Worm (Caenorhabditis elegans) whole organism, young adult: ENCODE measurements around the gene ptr-24.

Experiments
- B0261.1 ChIP-seq: sonication (generic microtip); optimal IDR thresholded peaks from 2 replicates; lab custom pipeline; 2016; ENCODE audit warnings: mild to moderate bottlenecking, missing genetic modification characterization, moderate library complexity, missing compliant biosample characterization
- C17E4.6 ChIP-seq: fragments of 200-800 bp; sonication (Bioruptor generic); IDR thresholded peaks from 2 replicates; pipeline ENCODE4 v1.3.6; 2022; ENCODE audit warnings: missing genetic modification reagents, missing genetic modification characterization, missing compliant biosample characterization
- F22D6.2 ChIP-seq: sonication (generic microtip); optimal IDR thresholded peaks from 2 replicates; lab custom pipeline; 2016; ENCODE audit warnings: mild to moderate bottlenecking, missing genetic modification characterization, missing compliant biosample characterization
- F57C9.4 ChIP-seq: sonication (generic microtip); optimal IDR thresholded peaks from 2 replicates; lab custom pipeline; 2017; ENCODE audit warnings: mild to moderate bottlenecking, missing genetic modification characterization, missing compliant biosample characterization
- Y53F4B.3 ChIP-seq: fragments of 200-800 bp; sonication (Bioruptor generic); IDR thresholded peaks from 2 replicates; pipeline ENCODE4 v1.3.6; 2022; ENCODE audit warnings: missing genetic modification reagents, missing genetic modification characterization, missing compliant biosample characterization
- Y79H2A.3 ChIP-seq: fragments of 200-800 bp; sonication (Bioruptor generic); conservative IDR thresholded peaks from 2 replicates; pipeline ENCODE4 v1.3.6; 2022; ENCODE audit warnings: missing genetic modification reagents, missing genetic modification characterization, missing compliant biosample characterization
- ZK185.1 ChIP-seq: sonication (generic microtip); optimal IDR thresholded peaks from 2 replicates; lab custom pipeline; 2016; ENCODE audit warnings: mild to moderate bottlenecking, missing genetic modification characterization, missing compliant biosample characterization; ENCODE audit not compliant: poor library complexity, severe bottlenecking
- akir-1 ChIP-seq: fragments of 200-800 bp; sonication (Bioruptor generic); optimal IDR thresholded peaks from 2 replicates; lab custom pipeline; 2018; ENCODE audit warnings: mild to moderate bottlenecking, missing genetic modification characterization, moderate library complexity, missing compliant biosample characterization
- aptf-2 ChIP-seq: fragments of 200-800 bp; sonication (Bioruptor generic); conservative IDR thresholded peaks from 2 replicates; pipeline ENCODE4 v1.3.6; 2022; ENCODE audit warnings: missing genetic modification reagents, missing genetic modification characterization, missing compliant biosample characterization
- aptf-3 ChIP-seq: fragments of 200-800 bp; sonication (Bioruptor generic); IDR thresholded peaks from 2 replicates; pipeline ENCODE4 v1.3.6; 2022; ENCODE audit warnings: missing genetic modification characterization, missing compliant biosample characterization
- attf-6 ChIP-seq: fragments of 200-800 bp; sonication (Bioruptor generic); IDR thresholded peaks from 2 replicates; pipeline ENCODE4 v1.3.6; 2022; ENCODE audit warnings: missing genetic modification reagents, missing genetic modification characterization, missing compliant biosample characterization
- ccch-3 ChIP-seq: fragments of 200-800 bp; sonication (Bioruptor generic); optimal IDR thresholded peaks from 2 replicates; lab custom pipeline; 2018; ENCODE audit warnings: mild to moderate bottlenecking, missing genetic modification characterization, missing compliant biosample characterization
- cebp-1 ChIP-seq, 2 experiments: fragments of 200-800 bp in 1 of 2; sonication (Bioruptor generic) in 1 of 2; sonication (generic microtip) in 1 of 2; IDR thresholded peaks in 1 of 2; optimal IDR thresholded peaks in 1 of 2; 2 replicates each; pipeline versions ENCODE4 v1.3.6 to Lab custom; 2017 to 2022; ENCODE audit warnings: missing compliant biosample characterization in 2 of 2, missing genetic modification characterization in 2 of 2, mild to moderate bottlenecking in 1 of 2, missing genetic modification reagents in 1 of 2, moderate library complexity in 1 of 2
- ceh-27 ChIP-seq: fragments of 200-800 bp; sonication (Bioruptor generic); optimal IDR thresholded peaks from 2 replicates; lab custom pipeline; 2018; ENCODE audit warnings: mild to moderate bottlenecking, missing genetic modification characterization, moderate library complexity, missing compliant biosample characterization
- ceh-40 ChIP-seq: fragments of 200-800 bp; sonication (Bioruptor generic); IDR thresholded peaks from 2 replicates; pipeline ENCODE4 v1.3.6; 2022; ENCODE audit warnings: missing genetic modification characterization, missing compliant biosample characterization
- ceh-58 ChIP-seq: fragments of 200-800 bp; sonication (Bioruptor generic); IDR thresholded peaks from 2 replicates; pipeline ENCODE4 v1.3.6; 2022; ENCODE audit warnings: missing genetic modification characterization, missing compliant biosample characterization
- ceh-79 ChIP-seq: sonication (generic microtip); optimal IDR thresholded peaks from 2 replicates; lab custom pipeline; 2017; ENCODE audit warnings: mild to moderate bottlenecking, missing genetic modification characterization, missing compliant biosample characterization
- chd-7 ChIP-seq: sonication (generic microtip); optimal IDR thresholded peaks from 2 replicates; lab custom pipeline; 2016; ENCODE audit warnings: mild to moderate bottlenecking, missing genetic modification characterization, moderate library complexity, missing compliant biosample characterization
- dox-1 ChIP-seq: fragments of 200-800 bp; sonication (Bioruptor generic); IDR thresholded peaks from 2 replicates; pipeline ENCODE4 v1.3.6; 2022; ENCODE audit warnings: missing genetic modification reagents, missing genetic modification characterization, missing compliant biosample characterization
- efl-1 ChIP-seq: fragments of 150-350 bp; optimal IDR thresholded peaks from 2 replicates; lab custom pipeline; 2014; ENCODE audit warnings: missing biosample characterization, missing genetic modification reagents, missing genetic modification characterization
- ets-4 ChIP-seq: fragments of 200-800 bp; sonication (Bioruptor generic); optimal IDR thresholded peaks from 2 replicates; lab custom pipeline; 2018; ENCODE audit warnings: mild to moderate bottlenecking, missing genetic modification characterization, missing compliant biosample characterization
- hlh-26 ChIP-seq: fragments of 200-800 bp; sonication (Bioruptor generic); conservative IDR thresholded peaks from 2 replicates; pipeline ENCODE4 v1.3.6; 2022; ENCODE audit warnings: missing genetic modification reagents, missing genetic modification characterization, missing compliant biosample characterization
- hmg-20 ChIP-seq: fragments of 200-800 bp; sonication (Bioruptor generic); IDR thresholded peaks from 2 replicates; pipeline ENCODE4 v1.3.6; 2022; ENCODE audit warnings: missing genetic modification reagents, missing genetic modification characterization, missing compliant biosample characterization
- hsf-1 ChIP-seq: fragments of 200-800 bp; sonication (Bioruptor generic); IDR thresholded peaks from 2 replicates; pipeline ENCODE4 v1.3.6; 2022; ENCODE audit warnings: missing genetic modification reagents, missing genetic modification characterization, missing compliant biosample characterization
- lag-1 ChIP-seq: fragments of 200-800 bp; sonication (Bioruptor generic); IDR thresholded peaks from 2 replicates; pipeline ENCODE4 v1.3.6; 2022; ENCODE audit warnings: missing genetic modification reagents, missing genetic modification characterization, missing compliant biosample characterization
- let-526 ChIP-seq: fragments of 200-800 bp; sonication (Bioruptor generic); IDR thresholded peaks from 2 replicates; pipeline ENCODE4 v1.3.6; 2022; ENCODE audit warnings: missing genetic modification reagents, missing genetic modification characterization, missing compliant biosample characterization
- let-607 ChIP-seq, 2 experiments: fragments of 200-800 bp in 1 of 2; sonication (Bioruptor generic) in 1 of 2; sonication (generic microtip) in 1 of 2; optimal IDR thresholded peaks; 2 replicates each; lab custom pipeline; 2016 to 2018; ENCODE audit warnings: mild to moderate bottlenecking in 2 of 2, missing compliant biosample characterization in 2 of 2, missing genetic modification characterization in 2 of 2, moderate library complexity in 2 of 2, missing genotype in 1 of 2
- lin-26 ChIP-seq: fragments of 200-800 bp; sonication (Bioruptor generic); IDR thresholded peaks from 2 replicates; pipeline ENCODE4 v1.3.6; 2022; ENCODE audit warnings: missing genetic modification reagents, missing genetic modification characterization, missing compliant biosample characterization
- lsl-1 ChIP-seq: fragments of 200-800 bp; sonication (Bioruptor generic); optimal IDR thresholded peaks from 2 replicates; lab custom pipeline; 2018; ENCODE audit warnings: mild to moderate bottlenecking, missing genetic modification characterization, moderate library complexity, missing compliant biosample characterization
- madf-3 ChIP-seq: fragments of 200-800 bp; sonication (Bioruptor generic); IDR thresholded peaks from 2 replicates; pipeline ENCODE4 v1.3.6; 2022; ENCODE audit warnings: missing genetic modification reagents, missing genetic modification characterization, missing compliant biosample characterization
- madf-6 ChIP-seq: fragments of 200-800 bp; sonication (Bioruptor generic); IDR thresholded peaks from 2 replicates; pipeline ENCODE4 v1.3.6; 2022; ENCODE audit warnings: missing genetic modification reagents, missing genetic modification characterization, missing compliant biosample characterization
- nhr-120 ChIP-seq: fragments of 200-800 bp; sonication (Bioruptor generic); IDR thresholded peaks from 2 replicates; pipeline ENCODE4 v1.3.6; 2022; ENCODE audit warnings: missing genetic modification characterization, missing compliant biosample characterization
- nhr-179 ChIP-seq: sonication (generic microtip); optimal IDR thresholded peaks from 2 replicates; lab custom pipeline; 2016; ENCODE audit warnings: mild to moderate bottlenecking, missing genetic modification characterization, missing compliant biosample characterization
- nhr-27 ChIP-seq: fragments of 200-800 bp; sonication (Bioruptor generic); optimal IDR thresholded peaks from 2 replicates; lab custom pipeline; 2018; ENCODE audit warnings: mild to moderate bottlenecking, missing genetic modification characterization, moderate library complexity, missing compliant biosample characterization
- nhr-80 ChIP-seq: sonication (generic microtip); optimal IDR thresholded peaks from 2 replicates; lab custom pipeline; 2016; ENCODE audit warnings: missing genetic modification characterization, missing compliant biosample characterization
- rpc-1 ChIP-seq, 2 experiments: fragments of 150-350 bp in 1 of 2; sonication (generic microtip) in 1 of 2; optimal IDR thresholded peaks; 2 replicates each; lab custom pipeline; 2014 to 2018; ENCODE audit warnings: missing biosample characterization in 1 of 2, missing genetic modification characterization in 1 of 2, missing genetic modification reagents in 1 of 2, missing genotype in 1 of 2
- somi-1 ChIP-seq: fragments of 200-800 bp; sonication (Bioruptor generic); optimal IDR thresholded peaks from 2 replicates; lab custom pipeline; 2018; ENCODE audit warnings: mild to moderate bottlenecking, missing genetic modification characterization, missing compliant biosample characterization
- sptf-2 ChIP-seq: fragments of 200-800 bp; sonication (Bioruptor generic); optimal IDR thresholded peaks from 2 replicates; lab custom pipeline; 2018; ENCODE audit warnings: mild to moderate bottlenecking, missing genetic modification characterization, missing compliant biosample characterization
- tbp1 ChIP-seq: fragments of 200-800 bp; sonication (Bioruptor generic); optimal IDR thresholded peaks from 2 replicates; lab custom pipeline; 2018; ENCODE audit warnings: mild to moderate bottlenecking, missing genetic modification characterization, missing compliant biosample characterization
- tlf-1 ChIP-seq: fragments of 200-800 bp; sonication (Bioruptor generic); optimal IDR thresholded peaks from 2 replicates; lab custom pipeline; 2018; ENCODE audit warnings: mild to moderate bottlenecking, missing genetic modification characterization, missing compliant biosample characterization
- unc-130 ChIP-seq: sonication (generic microtip); optimal IDR thresholded peaks from 2 replicates; lab custom pipeline; 2016; ENCODE audit warnings: missing genetic modification reagents, missing genetic modification characterization, missing compliant biosample characterization
- xnd-1 ChIP-seq: sonication (generic microtip); optimal IDR thresholded peaks from 2 replicates; lab custom pipeline; 2016; ENCODE audit warnings: missing genotype, missing genetic modification reagents, missing genetic modification characterization, missing compliant biosample characterization
- ztf-18 ChIP-seq: sonication (generic microtip); optimal IDR thresholded peaks from 2 replicates; lab custom pipeline; 2016; ENCODE audit warnings: missing genotype, mild to moderate bottlenecking, missing genetic modification characterization, missing compliant biosample characterization
- ztf-22 ChIP-seq: fragments of 200-800 bp; sonication (Bioruptor generic); optimal IDR thresholded peaks from 2 replicates; lab custom pipeline; 2018; ENCODE audit warnings: mild to moderate bottlenecking, missing genetic modification characterization, moderate library complexity, missing compliant biosample characterization
- ztf-25 ChIP-seq: fragments of 200-800 bp; sonication (Bioruptor generic); IDR thresholded peaks from 2 replicates; pipeline ENCODE4 v1.3.6; 2022; ENCODE audit warnings: missing genetic modification reagents, missing genetic modification characterization, missing compliant biosample characterization

ptr-24 gene

DNA sequence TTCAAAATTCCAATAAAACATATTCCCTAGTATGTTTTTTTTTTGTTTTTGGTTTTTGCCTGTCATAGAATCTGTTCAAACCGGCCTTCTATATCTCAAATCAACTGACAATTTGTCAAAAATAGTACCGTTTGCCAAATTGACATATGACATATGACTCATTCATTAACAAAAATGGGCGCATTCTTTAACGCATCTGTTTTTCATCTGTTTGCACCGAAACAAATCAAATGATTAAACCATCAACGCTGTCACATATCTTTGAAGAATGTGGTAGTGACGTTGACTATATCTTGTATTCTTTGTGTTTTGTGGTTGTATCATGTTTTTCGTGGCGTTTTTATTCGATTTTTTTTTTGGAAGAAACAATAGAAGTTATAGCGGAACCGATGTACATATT is 22.7 kb upstream of the ptr-24 start:
- TF ChIP-seq ztf-22 = no peak
- TF ChIP-seq hmg-20 (GFP tag; lab: Robert Waterston, UW) = no peak
- TF ChIP-seq madf-6 (GFP tag; lab: Robert Waterston, UW) = no peak
- TF ChIP-seq tlf-1 (GFP tag; lab: Kevin White, UChicago) = no peak
- no peak for TF ChIP-seq aptf-3 (GFP tag; lab: Robert Waterston, UW)
- TF ChIP-seq nhr-80 (tag; lab: Kevin White, UChicago) = no peak
- TF ChIP-seq tbp1 = no peak
- TF ChIP-seq hsf-1 (GFP tag; lab: Robert Waterston, UW) = no peak
- TF ChIP-seq ztf-25 (GFP tag; lab: Robert Waterston, UW) = no peak
- no peak for TF ChIP-seq akir-1 (GFP tag; lab: Kevin White, UChicago)
- TF ChIP-seq ZK185.1 (tag; lab: Kevin White, UChicago) = no peak

DNA sequence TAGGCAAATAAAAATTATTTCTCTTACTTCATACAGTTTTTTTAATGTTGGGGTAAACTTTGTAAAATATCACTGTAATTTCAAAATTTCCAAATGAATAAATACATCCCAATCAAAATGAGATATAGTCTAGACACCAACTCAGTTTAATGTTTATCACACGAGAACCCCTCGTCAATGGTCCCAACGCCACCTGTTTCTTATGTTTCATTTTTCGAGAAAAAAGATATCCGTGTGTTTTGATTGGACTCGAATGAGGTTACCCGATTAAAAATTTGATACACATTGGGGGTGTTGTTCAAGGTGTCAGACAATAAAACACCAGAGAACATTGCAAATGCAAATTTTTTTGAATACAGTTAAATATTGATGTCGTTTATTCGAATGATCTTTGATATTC is 20.3 kb upstream of the ptr-24 start:
- TF ChIP-seq ets-4 (no peak), ztf-18 (tag; lab: Kevin White, UChicago) (no peak), Y53F4B.3 (no peak), let-526 (GFP tag; lab: Robert Waterston, UW) (no peak), nhr-179 (tag; lab: Kevin White, UChicago) (no peak), rpc-1 (optimal IDR thresholded peaks at IDR 0.05; lab: Kevin White, UChicago) (no peak), rpc-1 (tag; optimal IDR thresholded peaks at IDR 0.05; lab: Kevin White, UChicago) (no peak), sptf-2 (GFP tag; lab: Kevin White, UChicago) (no peak), dox-1 (no peak), F22D6.2 (tag; lab: Kevin White, UChicago) (no peak), B0261.1 (tag; lab: Kevin White, UChicago) (no peak), somi-1 (GFP tag; lab: Kevin White, UChicago) (no peak), xnd-1 (tag; lab: Kevin White, UChicago) (no peak), unc-130 (GFP tag; lab: Kevin White, UChicago) (no peak), ceh-27 (GFP tag; lab: Kevin White, UChicago) (no peak), nhr-27 (no peak), aptf-2 (GFP tag; lab: Robert Waterston, UW) (no peak), madf-3 (no peak), attf-6 (GFP tag; lab: Robert Waterston, UW) (no peak)

DNA sequence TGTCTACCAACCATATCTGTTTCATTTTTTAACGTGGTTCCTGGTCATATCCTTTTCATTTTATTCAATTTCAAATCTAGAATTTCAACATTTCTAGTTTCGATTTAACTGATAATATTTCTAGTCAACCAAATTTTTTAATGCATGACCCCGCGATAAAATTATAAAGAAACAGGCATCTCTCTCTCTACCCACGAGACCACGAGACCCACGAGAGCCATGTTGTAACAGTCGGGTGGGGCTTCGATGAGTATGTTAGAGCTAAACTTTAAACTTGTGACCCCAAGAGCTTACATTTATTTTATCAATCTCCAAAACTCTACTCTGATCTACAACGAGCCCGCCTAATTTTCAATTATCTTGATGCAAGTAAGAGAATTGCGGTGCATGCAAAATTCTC is 19.5 kb upstream of the ptr-24 start:
- no peak for TF ChIP-seq cebp-1 (GFP tag; IDR thresholded peaks at IDR 0.05; lab: Robert Waterston, UW)
- TF ChIP-seq cebp-1 (tag; optimal IDR thresholded peaks at IDR 0.05; lab: Kevin White, UChicago) = peak; percentile 20
- TF ChIP-seq let-607 (tag; optimal IDR thresholded peaks at IDR 0.05; lab: Kevin White, UChicago) = no peak
- TF ChIP-seq ceh-40 = no peak
- TF ChIP-seq ceh-58 (GFP tag; lab: Robert Waterston, UW) = no peak
- no peak for TF ChIP-seq hlh-26 (GFP tag; lab: Robert Waterston, UW)
- TF ChIP-seq unc-130 (GFP tag; lab: Kevin White, UChicago) = no peak

DNA sequence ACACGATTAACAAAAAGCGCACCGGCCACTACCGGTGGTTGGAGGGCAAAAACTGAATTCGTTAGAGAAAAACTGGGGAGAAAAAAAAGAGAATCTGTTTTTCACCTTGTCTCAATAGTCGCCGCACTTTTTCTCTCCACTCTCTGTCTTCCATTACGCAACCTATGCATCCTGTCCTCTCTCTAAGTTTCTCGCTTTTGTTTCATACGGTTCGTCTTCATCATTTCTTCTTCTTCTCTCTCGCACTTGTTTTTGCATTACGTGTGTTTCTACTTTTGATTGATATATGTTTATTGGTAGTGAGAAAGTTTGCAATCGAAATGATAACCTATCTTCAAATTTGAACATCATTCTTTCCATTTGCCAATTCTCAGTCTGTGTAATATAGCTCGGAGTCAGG is 17.3 kb upstream of the ptr-24 start:
- TF ChIP-seq Y79H2A.3 (GFP tag; lab: Robert Waterston, UW) (no peak), ztf-25 (GFP tag; lab: Robert Waterston, UW) (no peak), lsl-1 (no peak), nhr-120 (no peak), F57C9.4 (tag; lab: Kevin White, UChicago) (no peak), lag-1 (GFP tag; lab: Robert Waterston, UW) (no peak), chd-7 (tag; lab: Kevin White, UChicago) (no peak), efl-1 (no peak), ccch-3 (GFP tag; lab: Kevin White, UChicago) (no peak), ceh-79 (tag; lab: Kevin White, UChicago) (no peak), lin-26 (GFP tag; lab: Robert Waterston, UW) (0 out of 2 replicates have a peak, but pooled peaks have one; percentile 20), nhr-80 (tag; lab: Kevin White, UChicago) (peak; percentile 70), C17E4.6 (GFP tag; lab: Robert Waterston, UW) (no peak), ceh-27 (GFP tag; lab: Kevin White, UChicago) (no peak), cebp-1 (GFP tag; IDR thresholded peaks at IDR 0.05; lab: Robert Waterston, UW) (no peak), cebp-1 (tag; optimal IDR thresholded peaks at IDR 0.05; lab: Kevin White, UChicago) (peak; percentile 12)
